Fruit fly (Drosophila melanogaster): ENCODE measurements around the gene CG32079.

DNA sequence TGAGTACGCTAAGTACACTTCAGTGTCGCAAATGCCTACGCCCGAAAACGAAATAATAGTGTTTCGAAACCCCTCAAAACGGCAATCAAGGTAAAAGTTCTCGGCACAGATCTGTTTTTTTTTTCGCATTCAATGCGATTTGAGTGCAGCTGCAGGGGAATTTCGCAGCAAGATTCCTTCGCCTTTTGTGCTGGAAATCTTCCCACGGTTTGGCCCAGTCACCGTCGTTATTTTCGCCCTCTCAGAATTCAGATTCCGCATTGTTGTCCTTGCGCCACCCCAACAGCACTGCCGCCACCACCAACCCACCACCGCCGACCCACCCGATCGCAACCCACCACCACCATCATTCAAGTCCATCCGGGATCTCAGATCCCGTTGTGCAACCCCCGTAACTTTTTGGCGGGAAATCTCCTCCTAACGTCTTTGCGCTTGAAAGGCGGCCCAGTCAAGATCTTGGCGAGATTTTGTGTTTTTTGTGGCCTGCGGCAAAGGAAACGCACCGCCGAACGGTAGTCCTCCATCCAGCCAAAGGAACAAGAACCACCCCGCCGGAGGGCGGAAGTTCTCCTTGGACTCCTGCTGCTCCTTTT lies 13.7 kb upstream of the CG32079 start:
- no peak for TF ChIP-seq ttk (optimal IDR thresholded peaks at IDR 0.05)
- no peak for TF ChIP-seq h (optimal IDR thresholded peaks at IDR 0.05)
